Worm (Caenorhabditis elegans) whole organism, L4 larva: Measurements from ENCODE around the gene B0222.1.
"Not testable (repeated sequence)": the region's sequence is repeated elsewhere in the genome, so short reads cannot be mapped to it uniquely, and the experiment has no call there.

Experiments
- R02D3.7 ChIP-seq: fragments of 150-350 bp; sonication (generic microtip); optimal IDR thresholded peaks from 3 replicates; lab custom pipeline; 2014; ENCODE audit warnings: missing biosample characterization, missing genetic modification characterization
- T20F7.1 ChIP-seq: fragments of 200-800 bp; sonication (Bioruptor generic); optimal IDR thresholded peaks from 2 replicates; lab custom pipeline; 2018; ENCODE audit warnings: mild to moderate bottlenecking, missing genetic modification characterization, missing compliant biosample characterization
- ceh-20 ChIP-seq: fragments of 200-800 bp; sonication (Bioruptor generic); IDR thresholded peaks from 2 replicates; pipeline ENCODE4 v1.3.6; 2022; ENCODE audit warnings: missing genetic modification reagents, missing genetic modification characterization, missing compliant biosample characterization
- ceh-44 ChIP-seq: fragments of 200-800 bp; sonication (Bioruptor generic); IDR thresholded peaks from 2 replicates; pipeline ENCODE4 v1.3.6; 2022; ENCODE audit warnings: missing genetic modification reagents, missing genetic modification characterization, missing compliant biosample characterization
- ceh-82 ChIP-seq: sonication (generic microtip); optimal IDR thresholded peaks from 2 replicates; lab custom pipeline; 2017; ENCODE audit warnings: missing biosample characterization, missing genetic modification characterization
- ces-1 ChIP-seq: fragments of 150-350 bp; sonication (generic microtip); optimal IDR thresholded peaks from 4 replicates; lab custom pipeline; 2014; ENCODE audit warnings: missing biosample characterization, missing genetic modification reagents, missing genetic modification characterization
- ctbp-1 ChIP-seq: fragments of 200-800 bp; sonication (Bioruptor generic); IDR thresholded peaks from 2 replicates; pipeline ENCODE4 v1.3.6; 2022; ENCODE audit warnings: missing genetic modification reagents, missing genetic modification characterization, missing compliant biosample characterization
- daf-16 ChIP-seq, 3 experiments: sonication (generic microtip); optimal IDR thresholded peaks; 2 replicates each; lab custom pipeline; 2016 to 2017; ENCODE audit warnings: missing genetic modification characterization in 3 of 3, missing genetic modification reagents in 3 of 3, mild to moderate bottlenecking in 2 of 3, missing compliant biosample characterization in 2 of 3, missing biosample characterization in 1 of 3, moderate library complexity in 1 of 3
- daf-19 ChIP-seq: fragments of 200-800 bp; sonication (Bioruptor generic); conservative IDR thresholded peaks from 2 replicates; pipeline ENCODE4 v1.3.6; 2022; ENCODE audit warnings: missing genetic modification characterization, missing compliant biosample characterization
- egl-43 ChIP-seq: fragments of 200-800 bp; sonication (Bioruptor generic); IDR thresholded peaks from 2 replicates; pipeline ENCODE4 v1.3.6; 2022; ENCODE audit warnings: missing genetic modification reagents, missing genetic modification characterization, missing compliant biosample characterization
- fkh-10 ChIP-seq: fragments of 150-350 bp; optimal IDR thresholded peaks from 2 replicates; lab custom pipeline; 2014; ENCODE audit warnings: missing biosample characterization, missing genetic modification reagents, missing genetic modification characterization
- hlh-30 ChIP-seq: sonication (generic microtip); optimal IDR thresholded peaks from 2 replicates; lab custom pipeline; 2017; ENCODE audit warnings: antibody characterized with exemption, mild to moderate bottlenecking, missing genetic modification characterization, missing compliant biosample characterization; ENCODE audit not compliant: insufficient read depth
- lim-7 ChIP-seq: fragments of 200-800 bp; sonication (Bioruptor generic); IDR thresholded peaks from 2 replicates; pipeline ENCODE4 v1.3.6; 2022; ENCODE audit warnings: missing genetic modification characterization, missing compliant biosample characterization
- lin-15B ChIP-seq: fragments of 150-350 bp; sonication (generic microtip); optimal IDR thresholded peaks from 3 replicates; lab custom pipeline; 2014; ENCODE audit warnings: missing biosample characterization, missing genetic modification characterization
- lin-29 ChIP-seq: fragments of 200-800 bp; sonication (Bioruptor generic); IDR thresholded peaks from 2 replicates; pipeline ENCODE4 v1.3.6; 2022; ENCODE audit warnings: missing genetic modification reagents, missing genetic modification characterization, missing compliant biosample characterization
- lin-38 ChIP-seq: fragments of 200-800 bp; sonication (Bioruptor generic); IDR thresholded peaks from 2 replicates; pipeline ENCODE4 v1.3.6; 2022; ENCODE audit warnings: missing genetic modification reagents, missing genetic modification characterization, missing compliant biosample characterization
- lir-3 ChIP-seq: sonication (generic microtip); optimal IDR thresholded peaks from 2 replicates; lab custom pipeline; 2016; ENCODE audit warnings: mild to moderate bottlenecking, missing genetic modification characterization, missing compliant biosample characterization
- mdt-29 ChIP-seq: fragments of 200-800 bp; sonication (Bioruptor generic); IDR thresholded peaks from 2 replicates; pipeline ENCODE4 v1.3.6; 2022; ENCODE audit warnings: missing genetic modification reagents, missing genetic modification characterization, missing compliant biosample characterization
- mep-1 ChIP-seq: fragments of 150-350 bp; sonication (generic microtip); optimal IDR thresholded peaks from 3 replicates; lab custom pipeline; 2014; ENCODE audit warnings: missing biosample characterization, missing genetic modification characterization
- mes-2 ChIP-seq: sonication (generic microtip); optimal IDR thresholded peaks from 2 replicates; lab custom pipeline; 2016; ENCODE audit warnings: missing genotype, mild to moderate bottlenecking, missing genetic modification characterization, missing compliant biosample characterization; ENCODE audit not compliant: poor library complexity, severe bottlenecking
- nhr-102 ChIP-seq: sonication (generic microtip); optimal IDR thresholded peaks from 2 replicates; lab custom pipeline; 2016; ENCODE audit warnings: mild to moderate bottlenecking, missing genetic modification characterization, moderate library complexity, missing compliant biosample characterization
- nhr-76 ChIP-seq: fragments of 150-350 bp; optimal IDR thresholded peaks from 2 replicates; lab custom pipeline; 2014; ENCODE audit warnings: missing biosample characterization, missing genetic modification characterization
- pha-4 ChIP-seq, 2 experiments: fragments of 150-350 bp in 1 of 2; fragments of 200-800 bp in 1 of 2; sonication (Bioruptor generic) in 1 of 2; IDR thresholded peaks in 1 of 2; optimal IDR thresholded peaks in 1 of 2; 2 replicates each; pipeline versions ENCODE4 v1.3.6 to Lab custom; 2014 to 2022; ENCODE audit warnings: missing genetic modification characterization in 2 of 2, missing genetic modification reagents in 2 of 2, missing biosample characterization in 1 of 2, missing compliant biosample characterization in 1 of 2
- set-16 ChIP-seq: fragments of 200-800 bp; sonication (Bioruptor generic); IDR thresholded peaks from 2 replicates; pipeline ENCODE4 v1.3.6; 2022; ENCODE audit warnings: missing genetic modification reagents, missing genetic modification characterization, missing compliant biosample characterization
- skn-1 ChIP-seq: fragments of 150-350 bp; optimal IDR thresholded peaks from 2 replicates; lab custom pipeline; 2014; ENCODE audit warnings: missing biosample characterization, missing genetic modification characterization
- snpc-1.2 ChIP-seq: fragments of 200-800 bp; sonication (Bioruptor generic); IDR thresholded peaks from 2 replicates; pipeline ENCODE4 v1.3.6; 2022; ENCODE audit warnings: missing genetic modification reagents, missing genetic modification characterization, missing compliant biosample characterization
- tra-1 ChIP-seq: fragments of 200-800 bp; sonication (Bioruptor generic); IDR thresholded peaks from 2 replicates; pipeline ENCODE4 v1.3.6; 2022; ENCODE audit warnings: missing genetic modification reagents, missing genetic modification characterization, missing compliant biosample characterization
- unc-130 ChIP-seq: sonication (generic microtip); optimal IDR thresholded peaks from 2 replicates; lab custom pipeline; 2016; ENCODE audit warnings: missing genetic modification reagents, missing genetic modification characterization, missing compliant biosample characterization
- unc-62 ChIP-seq, 3 experiments: fragments of 150-350 bp in 1 of 3; sonication (generic microtip); optimal IDR thresholded peaks in 2 of 3; peaks in 1 of 3; 1 replicate in 1 of 3; 2 replicates in 2 of 3; lab custom pipeline; 2014 to 2017; ENCODE audit warnings: missing biosample characterization in 3 of 3, missing genetic modification characterization in 3 of 3, missing genetic modification reagents in 3 of 3, missing genotype in 1 of 3
- vab-7 ChIP-seq: fragments of 200-800 bp; sonication (Bioruptor generic); IDR thresholded peaks from 2 replicates; pipeline ENCODE4 v1.3.6; 2022; ENCODE audit warnings: missing genetic modification reagents, missing genetic modification characterization, missing compliant biosample characterization
- zfp-3 ChIP-seq: fragments of 200-800 bp; sonication (Bioruptor generic); conservative IDR thresholded peaks from 2 replicates; pipeline ENCODE4 v1.3.6; 2022; ENCODE audit warnings: missing genetic modification reagents, missing genetic modification characterization, missing compliant biosample characterization
- ztf-11 ChIP-seq: fragments of 150-350 bp; optimal IDR thresholded peaks from 2 replicates; lab custom pipeline; 2014; ENCODE audit warnings: missing biosample characterization, missing genetic modification characterization

The B0222.1 gene

DNA sequence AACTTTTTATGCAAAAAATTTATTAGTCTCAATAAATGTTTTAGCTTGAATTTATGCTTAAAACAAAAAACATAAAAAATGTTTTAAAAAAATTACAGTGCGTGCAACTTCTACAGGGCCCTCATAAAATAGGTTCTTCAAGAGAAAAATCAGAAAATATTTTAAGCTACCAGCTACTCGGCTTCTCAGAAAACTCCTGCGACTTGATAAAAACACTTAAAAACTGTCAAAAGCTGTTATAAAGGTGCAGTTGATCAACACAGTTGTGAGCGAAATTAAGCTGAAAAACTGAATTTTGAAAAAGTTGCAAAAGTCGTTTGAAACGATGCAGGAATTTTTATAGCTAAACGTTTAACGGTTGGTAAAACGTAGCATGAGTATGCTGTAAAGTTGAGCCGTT is 45.3 kb upstream of the B0222.1 start (continued):
- TF ChIP-seq daf-16 (GFP tag; optimal IDR thresholded peaks at IDR 0.05; lab: Kevin White, UChicago), result no peak
- TF ChIP-seq daf-16 (tag; optimal IDR thresholded peaks at IDR 0.05; lab: Kevin White, UChicago), result no peak
- TF ChIP-seq lim-7 (GFP tag; lab: Robert Waterston, UW), result 0 out of 2 replicates have a peak, but pooled peaks have one; percentile 6
- peak; percentile 71 for TF ChIP-seq pha-4 (GFP tag; IDR thresholded peaks at IDR 0.05; lab: Robert Waterston, UW)
- no peak for TF ChIP-seq pha-4 (tag; optimal IDR thresholded peaks at IDR 0.05; lab: Kevin White, UChicago)
- TF ChIP-seq egl-43, result peak; percentile 56; the same call in 1 of the 2 replicates
- TF ChIP-seq mdt-29 (GFP tag; lab: Robert Waterston, UW), result peak; percentile 78; the same call in 1 of the 2 replicates
- no peak for TF ChIP-seq T20F7.1 (GFP tag; lab: Kevin White, UChicago)
- TF ChIP-seq nhr-102 (tag; lab: Kevin White, UChicago), result no peak
- TF ChIP-seq lin-15B (tag; lab: Kevin White, UChicago), result no peak
- peak; percentile 36; the same call in 1 of the 2 replicates for TF ChIP-seq lin-29 (GFP tag; lab: Robert Waterston, UW)
- peak; percentile 88 for TF ChIP-seq ctbp-1 (GFP tag; lab: Robert Waterston, UW)
- no peak for TF ChIP-seq nhr-76 (tag; lab: Kevin White, UChicago)
- peak; percentile 46; the same call in 1 of the 2 replicates for TF ChIP-seq vab-7 (GFP tag; lab: Robert Waterston, UW)
- no peak for TF ChIP-seq unc-130 (GFP tag; lab: Kevin White, UChicago)
- TF ChIP-seq skn-1, result no peak
- no peak for TF ChIP-seq ceh-82 (tag; lab: Kevin White, UChicago)
- no peak for TF ChIP-seq R02D3.7
- peak; percentile 96 for TF ChIP-seq zfp-3 (GFP tag; lab: Robert Waterston, UW)

DNA sequence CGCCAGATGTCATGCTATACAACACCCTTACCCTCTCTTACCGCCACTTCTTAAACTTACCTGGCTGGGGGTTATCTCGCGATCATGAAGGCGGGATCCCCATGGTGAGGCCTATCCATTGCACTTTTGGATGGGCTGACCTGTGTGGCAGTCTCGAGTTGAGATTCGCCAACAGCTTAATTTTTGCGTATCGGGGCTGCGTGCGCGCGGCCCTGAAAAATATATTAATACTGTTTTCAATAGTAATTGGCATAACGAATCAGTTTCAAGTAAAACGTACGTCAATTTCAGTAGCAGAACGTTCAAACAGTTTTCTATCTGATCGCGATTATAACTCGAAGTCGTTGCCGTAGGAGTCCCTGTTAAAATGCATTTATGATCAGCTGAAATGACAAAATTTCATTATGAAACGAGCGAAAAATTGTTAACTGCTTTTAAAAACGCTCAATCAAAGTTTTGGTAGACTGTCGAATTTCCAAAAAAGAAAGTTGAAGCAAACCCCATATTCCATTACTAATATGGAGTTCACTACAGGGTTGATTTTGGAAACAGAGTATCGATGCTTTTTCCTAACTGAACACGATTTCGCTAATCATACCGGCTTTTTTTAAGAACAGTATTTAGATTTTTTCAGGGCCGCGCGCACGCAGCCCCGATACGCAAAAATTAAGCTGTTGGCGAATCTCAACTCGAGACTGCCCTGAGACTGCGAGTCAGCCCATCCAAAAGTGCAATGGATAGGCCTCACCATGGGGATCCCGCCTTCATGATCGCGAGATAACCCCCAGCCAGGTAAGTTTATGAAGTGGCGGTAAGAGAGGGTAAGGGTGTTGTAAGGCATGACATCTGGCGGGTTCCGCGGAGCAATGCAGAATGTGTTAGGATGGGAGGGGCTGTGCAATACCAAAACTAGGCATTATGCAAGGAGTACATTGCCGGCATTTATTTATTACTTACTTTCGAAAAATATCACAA is 42.9 kb upstream of the B0222.1 start:
- TF ChIP-seq zfp-3 (GFP tag; lab: Robert Waterston, UW) (peak; percentile 82), lin-38 (GFP tag; lab: Robert Waterston, UW) (0 out of 2 replicates have a peak, but pooled peaks have one; percentile 16), set-16 (GFP tag; lab: Robert Waterston, UW) (peak; percentile 30), ceh-44 (GFP tag; lab: Robert Waterston, UW) (0 out of 2 replicates have a peak, but pooled peaks have one; percentile 4), mes-2 (tag; lab: Kevin White, UChicago) (peak; percentile 15), egl-43 (peak; percentile 64; the same call in 1 of the 2 replicates), mdt-29 (GFP tag; lab: Robert Waterston, UW) (peak; percentile 11; the same call in 1 of the 2 replicates), unc-62 (GFP tag; optimal IDR thresholded peaks at IDR 0.05 in 1 of 2; lab: Kevin White, UChicago) (peak in 1 of 2 experiments; percentile 49), tra-1 (GFP tag; lab: Robert Waterston, UW) (0 out of 2 replicates have a peak, but pooled peaks have one; percentile 11), snpc-1.2 (GFP tag; lab: Robert Waterston, UW) (peak; percentile 66), ctbp-1 (GFP tag; lab: Robert Waterston, UW) (peak; percentile 31; the same call in 1 of the 2 replicates), daf-19 (GFP tag; lab: Robert Waterston, UW) (0 out of 2 replicates have a peak, but pooled peaks have one; percentile 51), lim-7 (GFP tag; lab: Robert Waterston, UW) (peak; percentile 33; the same call in 1 of the 2 replicates)
- TF ChIP-seq unc-62 (tag; optimal IDR thresholded peaks at IDR 0.05; lab: Kevin White, UChicago), result not testable (repeated sequence)

DNA sequence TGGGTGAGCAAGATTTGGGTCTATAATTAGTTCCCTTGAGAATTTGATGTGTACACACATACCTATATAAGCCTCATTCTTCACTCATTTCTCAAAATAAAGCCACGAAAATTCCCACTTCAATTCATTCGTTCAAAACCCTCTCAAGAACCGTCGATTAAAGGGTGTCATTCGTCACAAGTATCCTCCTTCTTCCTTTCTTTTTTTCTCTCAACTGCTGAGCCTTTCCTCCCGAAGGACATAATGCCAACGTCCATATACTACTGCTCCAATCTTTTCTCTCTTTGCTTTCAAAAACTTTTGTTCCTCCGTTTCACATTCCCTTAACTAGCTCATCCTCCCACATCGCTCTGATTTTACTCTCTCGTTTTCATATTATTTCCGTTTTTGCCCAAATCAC is 41.8 kb upstream of the B0222.1 start, which contains the start of gene T27E4.1:
Gene T27E4.1, plus strand, starts transcription at position 137 of the 400 bp plus-strand sequence.
- TF ChIP-seq ceh-82 (tag; lab: Kevin White, UChicago), result no peak
- no peak for TF ChIP-seq ceh-44 (GFP tag; lab: Robert Waterston, UW)
- TF ChIP-seq fkh-10, result peak; percentile 30
- no peak for TF ChIP-seq ces-1 (GFP tag; lab: Kevin White, UChicago)
- no peak for TF ChIP-seq ztf-11 (tag; lab: Kevin White, UChicago)
- TF ChIP-seq skn-1, result no peak
- TF ChIP-seq hlh-30 (tag; lab: Kevin White, UChicago), result peak; percentile 31
- TF ChIP-seq ceh-20, result 0 out of 2 replicates have a peak, but pooled peaks have one; percentile 21
- peak; percentile 12 for TF ChIP-seq mep-1
- no peak for TF ChIP-seq lir-3 (tag; lab: Kevin White, UChicago)
